Fruit fly (Drosophila melanogaster) whole organism, embryonic: ENCODE measurements around the gene Pex7.

ENCODE experiments used
- Atf3 ChIP-seq: fragments of 200-800 bp; sonication (Bioruptor generic); optimal IDR thresholded peaks from 3 replicates; lab custom pipeline; 2016; ENCODE audit warnings: missing biosample characterization, missing genetic modification characterization
- B-H2 ChIP-seq: fragments of 200-800 bp; sonication (Bioruptor generic); optimal IDR thresholded peaks from 2 replicates; lab custom pipeline; 2018; ENCODE audit warnings: missing biosample characterization, mild to moderate bottlenecking, missing genetic modification characterization
- CG13123 ChIP-seq: fragments of 200-800 bp; sonication (Bioruptor generic); optimal IDR thresholded peaks from 2 replicates; lab custom pipeline; 2016; ENCODE audit warnings: missing biosample characterization, missing genetic modification characterization
- CG18262 ChIP-seq: fragments of 200-800 bp; optimal IDR thresholded peaks from 3 replicates; lab custom pipeline; 2019; ENCODE audit warnings: missing biosample characterization, mild to moderate bottlenecking, missing genetic modification characterization, moderate library complexity
- CG5180 ChIP-seq: fragments of 200-800 bp; sonication (Bioruptor generic); optimal IDR thresholded peaks from 3 replicates; lab custom pipeline; 2017; ENCODE audit warnings: missing biosample characterization, missing genetic modification characterization, mild to moderate bottlenecking, moderate library complexity, missing genetic modification reagents
- Camta ChIP-seq: fragments of 200-800 bp; sonication (Bioruptor generic); optimal IDR thresholded peaks from 2 replicates; lab custom pipeline; 2016; ENCODE audit warnings: missing biosample characterization, missing genetic modification characterization
- Dll ChIP-seq: fragments of 200-800 bp; sonication (Bioruptor generic); IDR thresholded peaks from 4 replicates; pipeline ENCODE4 v1.3.6; 2022; ENCODE audit warnings: missing biosample characterization, missing genetic modification characterization; ENCODE audit not compliant: partially characterized antibody
- Kr ChIP-seq: fragments of 200-800 bp; sonication (Bioruptor generic); optimal IDR thresholded peaks from 2 replicates; lab custom pipeline; 2017; ENCODE audit warnings: missing biosample characterization, mild to moderate bottlenecking, missing genetic modification characterization
- Meics ChIP-seq: fragments of 200-800 bp; sonication (Bioruptor generic); optimal IDR thresholded peaks from 2 replicates; lab custom pipeline; 2017; ENCODE audit warnings: missing biosample characterization, mild to moderate bottlenecking, missing genetic modification characterization
- bigmax ChIP-seq: fragments of 200-800 bp; sonication (Bioruptor generic); optimal IDR thresholded peaks from 2 replicates; lab custom pipeline; 2018; ENCODE audit warnings: missing biosample characterization, mild to moderate bottlenecking, missing genetic modification characterization
- dmrt99B ChIP-seq: fragments of 200-800 bp; sonication (Bioruptor generic); optimal IDR thresholded peaks from 2 replicates; lab custom pipeline; 2018; ENCODE audit warnings: missing biosample characterization, mild to moderate bottlenecking, missing genetic modification characterization, moderate library complexity
- fd96Cb ChIP-seq: fragments of 200-800 bp; sonication (Bioruptor generic); optimal IDR thresholded peaks from 2 replicates; lab custom pipeline; 2018; ENCODE audit warnings: missing biosample characterization, mild to moderate bottlenecking, missing genetic modification characterization, moderate library complexity
- nmo ChIP-seq: fragments of 200-800 bp; sonication (Bioruptor generic); optimal IDR thresholded peaks from 2 replicates; lab custom pipeline; 2018; ENCODE audit warnings: missing biosample characterization, mild to moderate bottlenecking, missing genetic modification characterization, moderate library complexity

- TF ChIP-seq B-H2 = no peak
- TF ChIP-seq Meics (GFP tag; lab: Kevin White, UChicago) = no peak
- no peak for TF ChIP-seq Dll (GFP tag; lab: Robert Waterston, UW)
- no peak for TF ChIP-seq Atf3 (GFP tag; lab: Kevin White, UChicago)
- no peak for TF ChIP-seq CG18262 (tag; lab: Kevin White, UChicago)
- TF ChIP-seq CG5180 (GFP tag; lab: Kevin White, UChicago) = no peak
- TF ChIP-seq fd96Cb (tag; lab: Kevin White, UChicago) = no peak
- no peak for TF ChIP-seq dmrt99B
- no peak for TF ChIP-seq Kr
- no peak for TF ChIP-seq nmo (GFP tag; lab: Kevin White, UChicago)
- no peak for TF ChIP-seq bigmax (GFP tag; lab: Kevin White, UChicago)
- no peak for TF ChIP-seq Camta (GFP tag; lab: Kevin White, UChicago)
- no peak for TF ChIP-seq CG13123 (GFP tag; lab: Kevin White, UChicago)
Observed at dm6 chr3L:8656725-8657428, 9.9 kb downstream of the Pex7 start.
